Fruit fly (Drosophila melanogaster) whole organism, embryonic: ENCODE measurements around the gene CG15011.

Experiments used
- Bteb2 ChIP-seq: fragments of 200-800 bp; sonication (Bioruptor generic); optimal IDR thresholded peaks from 2 replicates; lab custom pipeline; 2016; ENCODE audit warnings: missing biosample characterization, missing genetic modification characterization
- CG10147 ChIP-seq: fragments of 200-800 bp; sonication (Bioruptor generic); optimal IDR thresholded peaks from 2 replicates; lab custom pipeline; 2019; ENCODE audit warnings: missing biosample characterization, mild to moderate bottlenecking, missing genetic modification characterization, moderate library complexity
- CG10267 ChIP-seq: fragments of 200-800 bp; sonication (Bioruptor generic); optimal IDR thresholded peaks from 2 replicates; lab custom pipeline; 2018; ENCODE audit warnings: missing biosample characterization, mild to moderate bottlenecking, missing genetic modification characterization, moderate library complexity
- CG11504 ChIP-seq: fragments of 200-800 bp; sonication (Bioruptor generic); optimal IDR thresholded peaks from 3 replicates; lab custom pipeline; 2019; ENCODE audit warnings: missing biosample characterization, mild to moderate bottlenecking, missing genetic modification characterization, moderate library complexity
- CG12104 ChIP-seq: fragments of 200-800 bp; sonication (Bioruptor generic); optimal IDR thresholded peaks from 3 replicates; lab custom pipeline; 2016; ENCODE audit warnings: missing biosample characterization, missing genetic modification characterization
- CG12155 ChIP-seq: fragments of 200-800 bp; sonication (Bioruptor generic); optimal IDR thresholded peaks from 3 replicates; lab custom pipeline; 2016; ENCODE audit warnings: missing biosample characterization, missing genetic modification characterization
- CG12659 ChIP-seq: fragments of 200-800 bp; sonication (Bioruptor generic); optimal IDR thresholded peaks from 3 replicates; lab custom pipeline; 2017; ENCODE audit warnings: mild to moderate bottlenecking, missing biosample characterization, missing genetic modification reagents, missing genetic modification characterization
- CG12942 ChIP-seq: fragments of 200-800 bp; sonication (Bioruptor generic); optimal IDR thresholded peaks from 3 replicates; lab custom pipeline; 2016; ENCODE audit warnings: missing biosample characterization, missing genetic modification characterization
- CG13624 ChIP-seq: fragments of 200-800 bp; sonication (Bioruptor generic); optimal IDR thresholded peaks from 2 replicates; lab custom pipeline; 2016; ENCODE audit warnings: missing biosample characterization, missing genetic modification characterization
- CG14710 ChIP-seq: fragments of 200-800 bp; sonication (Bioruptor generic); optimal IDR thresholded peaks from 3 replicates; lab custom pipeline; 2019; ENCODE audit warnings: missing biosample characterization, mild to moderate bottlenecking, missing genetic modification characterization, moderate library complexity
- CG15514 ChIP-seq: fragments of 200-800 bp; sonication (Bioruptor generic); optimal IDR thresholded peaks from 3 replicates; lab custom pipeline; 2017; ENCODE audit warnings: missing biosample characterization, missing genetic modification characterization, mild to moderate bottlenecking, moderate library complexity, missing genetic modification reagents
- CG15601 ChIP-seq: fragments of 200-800 bp; sonication (Bioruptor generic); optimal IDR thresholded peaks from 3 replicates; lab custom pipeline; 2019; ENCODE audit warnings: missing biosample characterization, mild to moderate bottlenecking, missing genetic modification characterization, moderate library complexity
- CG2116 ChIP-seq: fragments of 200-800 bp; sonication (Bioruptor generic); optimal IDR thresholded peaks from 3 replicates; lab custom pipeline; 2018; ENCODE audit warnings: missing biosample characterization, mild to moderate bottlenecking, missing genetic modification characterization
- CG34422 ChIP-seq: fragments of 200-800 bp; sonication (Bioruptor generic); IDR thresholded peaks from 3 replicates; pipeline ENCODE4 v1.3.6; 2022; ENCODE audit warnings: missing biosample characterization, missing genetic modification characterization
- CG3847 ChIP-seq: fragments of 200-800 bp; sonication (Bioruptor generic); IDR thresholded peaks from 2 replicates; pipeline ENCODE4 v1.3.6; 2022; ENCODE audit warnings: missing biosample characterization, missing genetic modification characterization
- CG4360 ChIP-seq: fragments of 200-800 bp; sonication (Bioruptor generic); IDR thresholded peaks from 2 replicates; pipeline ENCODE4 v1.3.6; 2022; ENCODE audit warnings: missing biosample characterization, missing genetic modification characterization
- CG4617 ChIP-seq: fragments of 200-800 bp; sonication (Bioruptor generic); optimal IDR thresholded peaks from 3 replicates; lab custom pipeline; 2016; ENCODE audit warnings: missing biosample characterization, missing genetic modification characterization, borderline replicate concordance
- CG6765 ChIP-seq: fragments of 200-800 bp; sonication (Bioruptor generic); optimal IDR thresholded peaks from 3 replicates; lab custom pipeline; 2017; ENCODE audit warnings: missing biosample characterization, mild to moderate bottlenecking, missing genetic modification characterization
- CG8089 ChIP-seq: fragments of 200-800 bp; sonication (Bioruptor generic); optimal IDR thresholded peaks from 3 replicates; lab custom pipeline; 2016; ENCODE audit warnings: missing biosample characterization, missing genetic modification characterization
- CG8281 ChIP-seq: fragments of 200-800 bp; sonication (Bioruptor generic); optimal IDR thresholded peaks from 2 replicates; lab custom pipeline; 2018; ENCODE audit warnings: missing biosample characterization, mild to moderate bottlenecking, missing genetic modification characterization, moderate library complexity
- CG9727 ChIP-seq: fragments of 200-800 bp; sonication (Bioruptor generic); optimal IDR thresholded peaks from 3 replicates; lab custom pipeline; 2017; ENCODE audit warnings: missing biosample characterization, mild to moderate bottlenecking, missing genetic modification characterization
- CG9797 ChIP-seq: fragments of 200-800 bp; sonication (Bioruptor generic); optimal IDR thresholded peaks from 3 replicates; lab custom pipeline; 2018; ENCODE audit warnings: missing biosample characterization, mild to moderate bottlenecking, missing genetic modification characterization
- Dip3 ChIP-seq: fragments of 200-800 bp; sonication (Bioruptor generic); optimal IDR thresholded peaks from 3 replicates; lab custom pipeline; 2016; ENCODE audit warnings: missing biosample characterization, missing genetic modification characterization
- Dp ChIP-seq: fragments of 200-800 bp; sonication (Bioruptor generic); optimal IDR thresholded peaks from 2 replicates; lab custom pipeline; 2018; ENCODE audit warnings: missing biosample characterization, mild to moderate bottlenecking, missing genetic modification characterization, moderate library complexity
- Ets97D ChIP-seq: fragments of 200-800 bp; sonication (Bioruptor generic); optimal IDR thresholded peaks from 3 replicates; lab custom pipeline; 2016; ENCODE audit warnings: missing biosample characterization, missing genetic modification characterization
- GATAe ChIP-seq: fragments of 200-800 bp; sonication (Bioruptor generic); conservative IDR thresholded peaks from 2 replicates; pipeline ENCODE4 v1.3.6; 2022; ENCODE audit warnings: missing biosample characterization, missing genetic modification characterization
- H15 ChIP-seq: fragments of 200-800 bp; sonication (Bioruptor generic); IDR thresholded peaks from 3 replicates; pipeline ENCODE4 v1.3.6; 2022; ENCODE audit warnings: missing biosample characterization, missing genetic modification characterization
- Med ChIP-seq: fragments of 200-800 bp; sonication (Bioruptor generic); peaks from one replicate; lab custom pipeline; 2016; ENCODE audit warnings: missing biosample characterization, missing genetic modification characterization, mild to moderate bottlenecking, inconsistent platforms, moderate library complexity
- Myb ChIP-seq: fragments of 200-800 bp; sonication (Bioruptor generic); optimal IDR thresholded peaks from 2 replicates; lab custom pipeline; 2016; ENCODE audit warnings: missing biosample characterization, missing genetic modification characterization
- NFAT ChIP-seq: fragments of 200-800 bp; sonication (Bioruptor generic); IDR thresholded peaks from 2 replicates; pipeline ENCODE4 v1.3.6; 2022; ENCODE audit warnings: missing biosample characterization, missing genetic modification characterization
- Oli ChIP-seq: fragments of 200-800 bp; sonication (Bioruptor generic); optimal IDR thresholded peaks from 2 replicates; lab custom pipeline; 2018; ENCODE audit warnings: missing biosample characterization, mild to moderate bottlenecking, missing genetic modification characterization, moderate library complexity
- Sin3A ChIP-seq: fragments of >200 bp; optimal IDR thresholded peaks from 2 replicates; lab custom pipeline; 2018
- Usf ChIP-seq: fragments of 200-800 bp; sonication (Bioruptor generic); optimal IDR thresholded peaks from 2 replicates; lab custom pipeline; 2017; ENCODE audit warnings: missing genotype, missing biosample characterization, missing genetic modification characterization
- crp ChIP-seq, 2 experiments: fragments of 200-800 bp; sonication (Bioruptor generic); optimal IDR thresholded peaks; 2 replicates in 1 of 2; 3 replicates in 1 of 2; lab custom pipeline; 2017; ENCODE audit warnings: missing biosample characterization in 2 of 2, missing genetic modification characterization in 2 of 2, mild to moderate bottlenecking in 1 of 2, moderate library complexity in 1 of 2
- dm ChIP-seq: fragments of 200-800 bp; sonication (Bioruptor generic); optimal IDR thresholded peaks from 3 replicates; lab custom pipeline; 2016; ENCODE audit warnings: missing biosample characterization, missing genetic modification characterization
- gce ChIP-seq: fragments of 200-800 bp; sonication (Bioruptor generic); IDR thresholded peaks from 3 replicates; pipeline ENCODE4 v1.3.6; 2022; ENCODE audit warnings: missing biosample characterization, missing genetic modification characterization
- ham ChIP-seq: fragments of 200-800 bp; sonication (Bioruptor generic); IDR thresholded peaks from 2 replicates; pipeline ENCODE4 v1.3.6; 2022; ENCODE audit warnings: missing biosample characterization, missing genetic modification characterization
- hbn ChIP-seq: fragments of 200-800 bp; sonication (Bioruptor generic); IDR thresholded peaks from 2 replicates; pipeline ENCODE4 v1.3.6; 2022; ENCODE audit warnings: missing biosample characterization, missing genetic modification characterization; ENCODE audit not compliant: partially characterized antibody
- jumu ChIP-seq: fragments of 200-800 bp; sonication (Bioruptor generic); optimal IDR thresholded peaks from 3 replicates; lab custom pipeline; 2016; ENCODE audit warnings: missing biosample characterization, missing genetic modification characterization
- kah ChIP-seq: fragments of 200-800 bp; sonication (Bioruptor generic); optimal IDR thresholded peaks from 2 replicates; lab custom pipeline; 2018; ENCODE audit warnings: missing biosample characterization, mild to moderate bottlenecking, missing genetic modification characterization
- oc ChIP-seq: fragments of 200-800 bp; sonication (Bioruptor generic); optimal IDR thresholded peaks from 2 replicates; lab custom pipeline; 2018; ENCODE audit warnings: missing biosample characterization, mild to moderate bottlenecking, missing genetic modification characterization, moderate library complexity
- org-1 ChIP-seq: fragments of 200-800 bp; sonication (Bioruptor generic); optimal IDR thresholded peaks from 2 replicates; lab custom pipeline; 2017; ENCODE audit warnings: missing biosample characterization, missing genetic modification characterization
- pzg ChIP-seq: fragments of 200-800 bp; sonication (Bioruptor generic); optimal IDR thresholded peaks from 3 replicates; lab custom pipeline; 2018; ENCODE audit warnings: missing biosample characterization, mild to moderate bottlenecking, missing genetic modification characterization, moderate library complexity
- sens ChIP-seq: fragments of 200-800 bp; sonication (Bioruptor generic); peaks from one replicate; lab custom pipeline; 2016; ENCODE audit warnings: missing biosample characterization, missing genetic modification characterization
- sqz ChIP-seq: fragments of 200-800 bp; sonication (Bioruptor generic); optimal IDR thresholded peaks from 3 replicates; lab custom pipeline; 2018; ENCODE audit warnings: missing biosample characterization, mild to moderate bottlenecking, missing genetic modification characterization
- stwl ChIP-seq: fragments of 200-800 bp; sonication (Bioruptor generic); optimal IDR thresholded peaks from 3 replicates; lab custom pipeline; 2018; ENCODE audit warnings: missing biosample characterization, mild to moderate bottlenecking, missing genetic modification characterization, moderate library complexity
- trem ChIP-seq: fragments of 200-800 bp; optimal IDR thresholded peaks from 3 replicates; lab custom pipeline; 2019; ENCODE audit warnings: missing biosample characterization, mild to moderate bottlenecking, missing genetic modification characterization, moderate library complexity
- tx ChIP-seq: fragments of 200-800 bp; sonication (Bioruptor generic); optimal IDR thresholded peaks from 2 replicates; lab custom pipeline; 2016; ENCODE audit warnings: missing biosample characterization, missing genetic modification characterization
- unpg ChIP-seq: fragments of 200-800 bp; sonication (Bioruptor generic); optimal IDR thresholded peaks from 3 replicates; lab custom pipeline; 2018; ENCODE audit warnings: missing biosample characterization, mild to moderate bottlenecking, missing genetic modification characterization, moderate library complexity
- z ChIP-seq: fragments of 200-800 bp; sonication (Bioruptor generic); IDR thresholded peaks from 3 replicates; pipeline ENCODE4 v1.3.6; 2022; ENCODE audit warnings: missing biosample characterization, missing genetic modification characterization
- zfh2 ChIP-seq: fragments of 200-800 bp; sonication (Bioruptor generic); optimal IDR thresholded peaks from 2 replicates; lab custom pipeline; 2016; ENCODE audit warnings: missing biosample characterization, missing genetic modification characterization

Gene CG15011

dm6 chr3L:4282627-4283026 lies 23.7 kb upstream of the CG15011 start, which contains the start of gene CG11583 (continued):
- TF ChIP-seq unpg (GFP tag; lab: Kevin White, UChicago), result no peak
- peak; percentile 24 for TF ChIP-seq CG12942 (GFP tag; lab: Kevin White, UChicago)
- peak; percentile 48; the same call in 1 of the 2 replicates for TF ChIP-seq NFAT (GFP tag; lab: Robert Waterston, UW)
- no peak for TF ChIP-seq org-1
- TF ChIP-seq Bteb2, result peak; percentile 8
- TF ChIP-seq oc (tag; lab: Kevin White, UChicago), result no peak
- no peak for TF ChIP-seq CG11504
- peak; percentile 68 for TF ChIP-seq CG3847 (GFP tag; lab: Robert Waterston, UW)
- TF ChIP-seq zfh2 (GFP tag; lab: Kevin White, UChicago), result peak; percentile 51
- TF ChIP-seq GATAe (GFP tag; lab: Robert Waterston, UW), result no peak
- TF ChIP-seq CG12155 (GFP tag; lab: Kevin White, UChicago), result peak; percentile 43
- no peak for TF ChIP-seq z (GFP tag; lab: Robert Waterston, UW)
- TF ChIP-seq tx (GFP tag; lab: Kevin White, UChicago), result peak; percentile 20
- no peak for TF ChIP-seq ham (GFP tag; lab: Robert Waterston, UW)
- peak; percentile 42 for TF ChIP-seq CG13624 (GFP tag; lab: Kevin White, UChicago)

- peak; percentile 13 for TF ChIP-seq CG12659 (GFP tag; lab: Kevin White, UChicago)
- no peak for TF ChIP-seq Dip3 (GFP tag; lab: Kevin White, UChicago)
- TF ChIP-seq CG9797 (GFP tag; lab: Kevin White, UChicago), result peak; percentile 84
- no peak for TF ChIP-seq CG6765 (GFP tag; lab: Kevin White, UChicago)
- peak; percentile 43 for TF ChIP-seq stwl (tag; lab: Kevin White, UChicago)
- no peak for TF ChIP-seq Usf (GFP tag; lab: Kevin White, UChicago)
- TF ChIP-seq CG4360, result peak; percentile 90
- no peak for TF ChIP-seq CG8089 (GFP tag; lab: Kevin White, UChicago)
- peak; percentile 35 for TF ChIP-seq Myb (GFP tag; lab: Kevin White, UChicago)
- peak; percentile 12 for TF ChIP-seq CG14710 (tag; lab: Kevin White, UChicago)
- TF ChIP-seq CG9727, result no peak
- TF ChIP-seq CG15601 (tag; lab: Kevin White, UChicago), result peak; percentile 20
- peak; percentile 51 for TF ChIP-seq CG15514 (GFP tag; lab: Kevin White, UChicago)
- TF ChIP-seq trem, result peak; percentile 42
- peak; percentile 16 for TF ChIP-seq CG8281 (tag; lab: Kevin White, UChicago)
- TF ChIP-seq Dp (GFP tag; lab: Kevin White, UChicago), result peak; percentile 91
- no peak for TF ChIP-seq jumu
- peak; percentile 55 for TF ChIP-seq Med (GFP tag; lab: Kevin White, UChicago)
- no peak for TF ChIP-seq gce (GFP tag; lab: Robert Waterston, UW)
- peak; percentile 88 for TF ChIP-seq kah (GFP tag; lab: Kevin White, UChicago)
- no peak for TF ChIP-seq CG10147 (GFP tag; lab: Kevin White, UChicago)
- TF ChIP-seq CG12104 (GFP tag; lab: Kevin White, UChicago), result no peak
- TF ChIP-seq Oli, result no peak
- TF ChIP-seq H15 (GFP tag; lab: Robert Waterston, UW), result no peak
- peak; percentile 26 for TF ChIP-seq CG10267 (tag; lab: Kevin White, UChicago)
- no peak for TF ChIP-seq sqz (GFP tag; lab: Kevin White, UChicago)
- TF ChIP-seq Ets97D (GFP tag; lab: Kevin White, UChicago), result no peak
- TF ChIP-seq sens (GFP tag; lab: Kevin White, UChicago), result peak; percentile 84
- no peak for TF ChIP-seq dm (GFP tag; lab: Kevin White, UChicago)
- peak; percentile 26; the same call in 1 of the 3 replicates for TF ChIP-seq CG34422 (GFP tag; lab: Robert Waterston, UW)
- peak; percentile 19 for TF ChIP-seq Sin3A (lab: Kevin White, UChicago)
- no peak for TF ChIP-seq hbn (GFP tag; lab: Robert Waterston, UW)
- TF ChIP-seq crp (GFP tag; optimal IDR thresholded peaks at IDR 0.05; lab: Kevin White, UChicago), result no peak
- peak; percentile 43 for TF ChIP-seq CG4617 (GFP tag; lab: Kevin White, UChicago)
- peak; percentile 11 for TF ChIP-seq CG2116 (GFP tag; lab: Kevin White, UChicago)
- peak; percentile 62 for TF ChIP-seq pzg (GFP tag; lab: Kevin White, UChicago)
Measured at dm6 chr3L:4277796-4278195, 18.8 kb upstream of the CG15011 start, which contains the start of gene Ctl1. Ctl1 (plus strand) TSS chr3L:4277962.
